Fruit fly (Drosophila melanogaster): ENCODE data around the gene CG7685.

DNA sequence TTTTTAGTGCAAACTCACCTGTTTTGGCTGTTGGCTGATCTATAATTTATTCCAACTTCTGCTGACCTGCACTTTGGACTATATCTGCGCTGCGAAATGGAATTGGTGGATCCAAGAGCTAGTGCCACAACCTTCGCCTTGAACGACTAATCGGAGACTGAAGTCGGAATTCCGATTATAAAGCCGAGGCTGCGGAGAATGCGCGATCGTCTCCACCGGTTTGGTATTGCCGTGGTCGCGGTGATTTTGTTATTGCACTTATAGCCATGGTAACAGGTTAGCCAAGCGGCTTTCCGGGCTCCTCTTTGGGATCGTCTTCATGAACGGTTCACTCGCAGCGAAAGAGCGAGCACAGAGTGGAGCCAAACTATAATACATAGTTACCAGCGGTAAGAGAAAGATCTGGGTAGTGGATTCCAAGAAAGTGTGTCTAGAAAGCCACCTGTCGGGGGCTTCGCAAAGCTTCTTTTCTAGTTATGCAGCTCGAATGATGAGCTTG, 23.7 kb upstream of the CG7685 start, which contains the start of gene CG7675:
- TF ChIP-seq psq (optimal IDR thresholded peaks at IDR 0.05) = no peak
- no peak for TF ChIP-seq h (optimal IDR thresholded peaks at IDR 0.05)
- no peak for TF ChIP-seq Sin3A (optimal IDR thresholded peaks at IDR 0.05)
- TF ChIP-seq insv (optimal IDR thresholded peaks at IDR 0.05) = no peak
- no peak for TF ChIP-seq Myc (optimal IDR thresholded peaks at IDR 0.05)

Data from Kc167 (cell line).